Worm (Caenorhabditis elegans): ENCODE measurements around the gene F57B9.8.

F57B9.8 gene

ce11 chrIII:6897587-6898064, 37.5 kb downstream of the F57B9.8 start, which contains the start of gene T07E3.4:
Gene T07E3.4, plus strand, starts transcription at chrIII:6898014.
- peak; percentile 24 for TF ChIP-seq dve-1 (tag; optimal IDR thresholded peaks at IDR 0.05)
- TF ChIP-seq pqm-1 (tag; optimal IDR thresholded peaks at IDR 0.05) = no peak
- TF ChIP-seq T23F11.4 (GFP tag; optimal IDR thresholded peaks at IDR 0.05) = no peak
- no peak for TF ChIP-seq tbx-7 (tag; optimal IDR thresholded peaks at IDR 0.05)
- no peak for TF ChIP-seq fkh-10 (GFP tag; optimal IDR thresholded peaks at IDR 0.05)
- no peak for TF ChIP-seq C08G9.2 (tag; optimal IDR thresholded peaks at IDR 0.05)
- no peak for TF ChIP-seq elt-2 (tag; optimal IDR thresholded peaks at IDR 0.05)
- TF ChIP-seq odd-2 (tag; optimal IDR thresholded peaks at IDR 0.05) = no peak
- peak; percentile 38 for TF ChIP-seq nfya-1 (tag; optimal IDR thresholded peaks at IDR 0.05)
- no peak for TF ChIP-seq pax-1 (tag; optimal IDR thresholded peaks at IDR 0.05)
- peak; percentile 77 for TF ChIP-seq unc-55 (GFP tag; optimal IDR thresholded peaks at IDR 0.05)
- TF ChIP-seq ceh-18 (tag; optimal IDR thresholded peaks at IDR 0.05) = peak; percentile 28
- TF ChIP-seq zip-5 (tag; optimal IDR thresholded peaks at IDR 0.05) = no peak
- no peak for TF ChIP-seq fax-1 (tag; optimal IDR thresholded peaks at IDR 0.05)
- no peak for TF ChIP-seq K02D7.2 (tag; optimal IDR thresholded peaks at IDR 0.05)
- no peak for TF ChIP-seq mec-3 (tag; optimal IDR thresholded peaks at IDR 0.05; ENCODE audit: borderline replicate concordance)
- no peak for TF ChIP-seq pag-3 (tag; optimal IDR thresholded peaks at IDR 0.05; ENCODE audit: borderline replicate concordance)
- TF ChIP-seq unc-42 (tag; optimal IDR thresholded peaks at IDR 0.05) = peak; percentile 35

DNA sequence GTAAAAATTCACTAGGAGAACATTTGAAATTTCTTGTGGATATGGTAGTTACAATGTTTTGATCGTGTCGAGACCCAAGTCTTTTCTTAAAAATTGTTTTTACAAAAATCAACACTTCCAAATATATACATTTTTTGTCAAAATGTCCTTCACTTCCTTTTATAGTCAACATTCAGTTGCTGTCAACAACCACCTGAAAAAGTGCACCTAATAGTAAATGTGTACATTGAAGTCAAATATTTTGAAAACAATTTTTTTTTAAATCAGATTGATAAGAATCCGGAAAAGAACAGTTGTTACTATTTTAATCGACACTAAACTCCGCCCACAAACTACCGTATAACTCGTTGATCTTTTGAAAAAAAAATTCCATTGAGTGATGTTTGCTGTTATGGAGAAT, 39.4 kb downstream of the F57B9.8 start:
- TF ChIP-seq F13H6.1 (tag; optimal IDR thresholded peaks at IDR 0.05) = no peak
- TF ChIP-seq elt-2 (tag; optimal IDR thresholded peaks at IDR 0.05) = no peak
- TF ChIP-seq hlh-13 (GFP tag; optimal IDR thresholded peaks at IDR 0.05) = no peak
- no peak for TF ChIP-seq rnt-1 (tag; optimal IDR thresholded peaks at IDR 0.05)
- TF ChIP-seq eyg-1 (tag; optimal IDR thresholded peaks at IDR 0.05) = no peak
- no peak for TF ChIP-seq ceh-19 (GFP tag; optimal IDR thresholded peaks at IDR 0.05)
- TF ChIP-seq fkh-6 (tag; optimal IDR thresholded peaks at IDR 0.05) = no peak
- TF ChIP-seq ets-4 (tag; optimal IDR thresholded peaks at IDR 0.05) = no peak
- TF ChIP-seq nfya-1 (tag; optimal IDR thresholded peaks at IDR 0.05) = no peak
- no peak for TF ChIP-seq mec-3 (tag; optimal IDR thresholded peaks at IDR 0.05; ENCODE audit: borderline replicate concordance)
- no peak for TF ChIP-seq pat-9 (tag; optimal IDR thresholded peaks at IDR 0.05)
- TF ChIP-seq ahr-1 (tag; optimal IDR thresholded peaks at IDR 0.05) = no peak
- no peak for TF ChIP-seq T23F11.4 (GFP tag; optimal IDR thresholded peaks at IDR 0.05)
- no peak for TF ChIP-seq ceh-45 (GFP tag; IDR thresholded peaks at IDR 0.05)
- no peak for TF ChIP-seq madf-2 (tag; optimal IDR thresholded peaks at IDR 0.05)
- no peak for TF ChIP-seq ceh-18 (tag; optimal IDR thresholded peaks at IDR 0.05)
- no peak for TF ChIP-seq hlh-15 (tag; optimal IDR thresholded peaks at IDR 0.05)
- no peak for TF ChIP-seq fkh-10 (GFP tag; optimal IDR thresholded peaks at IDR 0.05)
- no peak for TF ChIP-seq dmd-4 (tag; optimal IDR thresholded peaks at IDR 0.05; ENCODE audit: borderline replicate concordance)

- TF ChIP-seq sox-4 (tag; optimal IDR thresholded peaks at IDR 0.05) (no peak), nfya-1 (tag; optimal IDR thresholded peaks at IDR 0.05) (peak; percentile 19), ztf-16 (tag; optimal IDR thresholded peaks at IDR 0.05) (no peak), ama-1 (optimal IDR thresholded peaks at IDR 0.05) (no peak), Y22D7AL.16 (tag; optimal IDR thresholded peaks at IDR 0.05) (no peak), T23F11.4 (GFP tag; optimal IDR thresholded peaks at IDR 0.05) (no peak), nhr-11 (tag; optimal IDR thresholded peaks at IDR 0.05) (no peak), nhr-232 (tag; optimal IDR thresholded peaks at IDR 0.05) (no peak), elt-2 (tag; optimal IDR thresholded peaks at IDR 0.05) (peak; percentile 68), dmd-4 (tag; optimal IDR thresholded peaks at IDR 0.05; ENCODE audit: borderline replicate concordance) (no peak), fax-1 (tag; optimal IDR thresholded peaks at IDR 0.05) (no peak), hlh-8 (tag; optimal IDR thresholded peaks at IDR 0.05) (no peak), ceh-24 (tag; optimal IDR thresholded peaks at IDR 0.05) (no peak), ref-2 (tag; optimal IDR thresholded peaks at IDR 0.05) (no peak), unc-86 (tag; optimal IDR thresholded peaks at IDR 0.05) (no peak), ceh-30 (tag; optimal IDR thresholded peaks at IDR 0.05) (no peak), ceh-18 (tag; optimal IDR thresholded peaks at IDR 0.05) (peak; percentile 57), unc-42 (tag; optimal IDR thresholded peaks at IDR 0.05) (no peak), hlh-30 (tag; optimal IDR thresholded peaks at IDR 0.05; ENCODE audit: insufficient read depth) (no peak), unc-55 (GFP tag; optimal IDR thresholded peaks at IDR 0.05) (peak; percentile 44), rnt-1 (tag; optimal IDR thresholded peaks at IDR 0.05) (no peak), F13H6.1 (tag; optimal IDR thresholded peaks at IDR 0.05) (no peak)
Measured at ce11 chrIII:6895166-6895565, 40.0 kb downstream of the F57B9.8 start.
